Worm (Caenorhabditis elegans): ENCODE data around the gene sip-1.

Gene sip-1

DNA sequence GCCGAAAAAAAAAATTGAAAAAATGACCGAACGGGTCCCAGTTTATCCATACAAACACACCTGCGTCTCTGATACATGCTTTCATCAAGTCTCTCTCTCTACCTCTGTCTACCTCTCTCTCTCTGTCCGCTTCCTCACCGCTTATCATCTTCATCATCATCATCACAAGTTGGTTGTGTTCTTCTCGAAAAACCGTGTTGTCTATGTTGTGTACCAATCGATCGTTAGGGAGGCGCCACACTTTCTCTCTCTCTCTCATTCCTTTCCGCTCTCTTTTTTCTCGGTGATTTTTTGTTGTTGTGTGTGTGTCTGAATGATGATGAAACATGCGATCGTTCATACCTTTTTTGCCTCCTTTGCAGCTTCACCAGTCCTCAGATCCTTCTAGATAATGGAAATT is 42.9 kb downstream of the sip-1 start:
- TF ChIP-seq mcd-1 (GFP tag; IDR thresholded peaks at IDR 0.05) (peak; percentile 24; the same call in 1 of the 2 replicates), dpff-1 (tag; optimal IDR thresholded peaks at IDR 0.05) (no peak), zim-3 (tag; optimal IDR thresholded peaks at IDR 0.05) (no peak), ztf-26 (tag; optimal IDR thresholded peaks at IDR 0.05) (peak; percentile 28), nhr-179 (tag; optimal IDR thresholded peaks at IDR 0.05) (no peak), let-526 (GFP tag; IDR thresholded peaks at IDR 0.05) (no peak), hlh-26 (GFP tag; conservative IDR thresholded peaks at IDR 0.05) (no peak), attf-5 (GFP tag; optimal IDR thresholded peaks at IDR 0.05) (peak; percentile 83), nhr-120 (GFP tag; IDR thresholded peaks at IDR 0.05) (no peak), lsy-27 (tag; optimal IDR thresholded peaks at IDR 0.05; ENCODE audit: borderline replicate concordance, insufficient read depth) (no peak), egl-18 (GFP tag; IDR thresholded peaks at IDR 0.05) (no peak), rpc-1 (optimal IDR thresholded peaks at IDR 0.05) (no peak), rpc-1 (tag; optimal IDR thresholded peaks at IDR 0.05) (no peak), unc-130 (GFP tag; optimal IDR thresholded peaks at IDR 0.05) (no peak), hsf-1 (GFP tag; IDR thresholded peaks at IDR 0.05) (no peak), lin-35 (GFP tag; optimal IDR thresholded peaks at IDR 0.05) (no peak), unc-62 (GFP tag; optimal IDR thresholded peaks at IDR 0.05) (no peak), F23B12.7 (tag; optimal IDR thresholded peaks at IDR 0.05; ENCODE audit: insufficient read depth) (no peak), F39B2.1 (GFP tag; IDR thresholded peaks at IDR 0.05) (no peak), tbp1 (GFP tag; optimal IDR thresholded peaks at IDR 0.05) (no peak), ztf-18 (tag; optimal IDR thresholded peaks at IDR 0.05) (no peak), dpl-1 (GFP tag; optimal IDR thresholded peaks at IDR 0.05) (no peak), egl-44 (GFP tag; IDR thresholded peaks at IDR 0.05) (no peak), lin-40 (tag; optimal IDR thresholded peaks at IDR 0.05) (peak; percentile 38), ekl-4 (GFP tag; IDR thresholded peaks at IDR 0.05) (peak; percentile 18; the same call in 1 of the 2 replicates), pha-4 (tag; optimal IDR thresholded peaks at IDR 0.05) (no peak), attf-3 (GFP tag; conservative IDR thresholded peaks at IDR 0.05) (no peak), bed-2 (GFP tag; IDR thresholded peaks at IDR 0.05) (no peak), xnd-1 (tag; optimal IDR thresholded peaks at IDR 0.05) (no peak), mel-28 (tag; optimal IDR thresholded peaks at IDR 0.05; ENCODE audit: borderline replicate concordance) (no peak), ztf-28 (GFP tag; IDR thresholded peaks at IDR 0.05) (no peak), F52B5.7 (tag; optimal IDR thresholded peaks at IDR 0.05) (no peak), let-607 (tag; optimal IDR thresholded peaks at IDR 0.05) (no peak), die-1 (tag; optimal IDR thresholded peaks at IDR 0.05) (no peak), lag-1 (GFP tag; IDR thresholded peaks at IDR 0.05) (no peak), him-1 (tag; optimal IDR thresholded peaks at IDR 0.05) (no peak), rec-8 (tag; optimal IDR thresholded peaks at IDR 0.05) (no peak), athp-1 (tag; optimal IDR thresholded peaks at IDR 0.05) (no peak), nhr-80 (tag; optimal IDR thresholded peaks at IDR 0.05) (peak; percentile 45), Y53G8AR.9 (GFP tag; conservative IDR thresholded peaks at IDR 0.05) (no peak), ztf-6 (GFP tag; IDR thresholded peaks at IDR 0.05) (no peak), ceh-40 (GFP tag; IDR thresholded peaks at IDR 0.05) (no peak), Y67H2A.10 (GFP tag; conservative IDR thresholded peaks at IDR 0.05) (no peak), ama-1 (optimal IDR thresholded peaks at IDR 0.05) (no peak), ama-1 (GFP tag; optimal IDR thresholded peaks at IDR 0.05) (peak in 1 of 2 experiments; percentile 9), T26A5.8 (tag; optimal IDR thresholded peaks at IDR 0.05) (no peak), cebp-1 (GFP tag; IDR thresholded peaks at IDR 0.05) (no peak; the same call in 1 of the 2 replicates), cebp-1 (tag; optimal IDR thresholded peaks at IDR 0.05) (peak; percentile 78), nhr-90 (tag; optimal IDR thresholded peaks at IDR 0.05) (no peak), tlf-1 (GFP tag; optimal IDR thresholded peaks at IDR 0.05) (no peak), efl-1 (GFP tag; optimal IDR thresholded peaks at IDR 0.05) (no peak)
